Worm (Caenorhabditis elegans) whole organism, midembryonic: ENCODE results near the gene mon-2.

Experiments used
- cog-1 ChIP-seq: sonication (generic microtip); optimal IDR thresholded peaks from 2 replicates; lab custom pipeline; 2016; ENCODE audit warnings: missing genetic modification characterization, missing compliant biosample characterization
- med-1 ChIP-seq: sonication (generic microtip); optimal IDR thresholded peaks from 2 replicates; lab custom pipeline; 2017; ENCODE audit warnings: missing genetic modification characterization, mild to moderate bottlenecking, missing compliant biosample characterization, antibody characterized with exemption, missing genetic modification reagents; ENCODE audit not compliant: insufficient read depth
- tab-1 ChIP-seq: fragments of 200-800 bp; sonication (Bioruptor generic); IDR thresholded peaks from 2 replicates; pipeline ENCODE4 v1.3.6; 2022; ENCODE audit warnings: missing genetic modification characterization, missing compliant biosample characterization

DNA sequence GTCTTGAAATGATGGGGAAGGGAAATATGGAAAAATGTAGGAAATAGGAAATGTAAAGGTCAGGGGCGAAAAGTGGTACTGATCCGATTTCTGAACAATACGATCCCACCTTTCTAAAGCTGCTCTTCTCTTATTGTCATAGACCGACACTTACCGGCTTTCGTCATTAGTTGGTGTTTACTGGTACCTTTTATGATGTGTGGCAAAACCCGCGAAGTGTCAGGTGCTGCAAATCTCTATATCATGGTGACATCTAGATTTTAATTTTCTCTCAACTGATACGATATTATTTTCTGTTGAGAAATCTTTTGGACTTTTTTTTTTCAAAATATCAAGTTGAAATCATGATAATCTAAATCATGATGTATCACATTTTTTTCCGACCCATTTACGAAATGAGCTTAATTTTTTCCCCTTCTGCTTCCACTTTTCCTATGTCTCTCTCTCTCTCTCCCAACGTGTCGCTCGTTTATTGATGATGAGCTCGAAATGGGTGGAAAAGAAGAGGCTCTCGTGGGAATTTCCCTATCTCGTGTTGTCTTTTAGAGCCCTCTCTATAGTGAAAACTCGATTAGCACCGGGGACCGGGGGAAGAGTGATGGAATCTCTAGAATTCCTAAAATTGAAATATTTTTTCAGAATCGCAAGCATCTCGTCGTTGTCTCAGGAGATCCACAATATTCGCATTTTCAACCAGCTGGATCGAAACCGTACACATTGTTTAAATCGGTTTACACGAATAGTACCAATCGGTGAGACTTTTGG lies 34.9 kb downstream of the mon-2 start:
- no peak for TF ChIP-seq tab-1
- no peak for TF ChIP-seq cog-1
- TF ChIP-seq med-1 (GFP tag; lab: Kevin White, UChicago) = no peak
